Worm (Caenorhabditis elegans) whole organism, L1 larva: ENCODE measurements around the gene F41C6.6.

Experiments used
- C16A3.4 ChIP-seq: fragments of 150-350 bp; optimal IDR thresholded peaks from 2 replicates; lab custom pipeline; 2014; ENCODE audit warnings: missing biosample characterization, missing genetic modification characterization
- Y116A8C.19 ChIP-seq: sonication (generic microtip); optimal IDR thresholded peaks from 2 replicates; lab custom pipeline; 2016; ENCODE audit warnings: missing compliant biosample characterization, missing genetic modification characterization, borderline replicate concordance
- aha-1 ChIP-seq: fragments of 150-350 bp; optimal IDR thresholded peaks from 2 replicates; lab custom pipeline; 2014; ENCODE audit warnings: missing biosample characterization, missing genetic modification characterization
- ama-1 ChIP-seq: fragments of 150-350 bp; optimal IDR thresholded peaks from 2 replicates; lab custom pipeline; 2014
- blmp-1 ChIP-seq: fragments of 150-350 bp; optimal IDR thresholded peaks from 2 replicates; lab custom pipeline; 2014; ENCODE audit warnings: missing biosample characterization, missing genetic modification characterization
- ceh-82 ChIP-seq, 3 experiments: fragments of 150-350 bp in 1 of 3; sonication (generic microtip) in 2 of 3; optimal IDR thresholded peaks; 2 replicates each; lab custom pipeline; 2014 to 2017; ENCODE audit warnings: missing biosample characterization in 3 of 3, missing genetic modification characterization in 3 of 3
- ceh-90 ChIP-seq: sonication (generic microtip); optimal IDR thresholded peaks from 2 replicates; lab custom pipeline; 2016; ENCODE audit warnings: missing genetic modification characterization, missing compliant biosample characterization
- ces-1 ChIP-seq: fragments of 150-350 bp; optimal IDR thresholded peaks from 2 replicates; lab custom pipeline; 2014; ENCODE audit warnings: missing biosample characterization, missing genetic modification reagents, missing genetic modification characterization
- dpl-1 ChIP-seq, 3 experiments: fragments of 150-350 bp in 2 of 3; sonication (generic microtip) in 1 of 3; optimal IDR thresholded peaks; 2 replicates each; lab custom pipeline; 2014 to 2017; ENCODE audit warnings: missing biosample characterization in 3 of 3, missing genetic modification characterization in 3 of 3, missing genetic modification reagents in 3 of 3
- efl-1 ChIP-seq, 4 experiments: fragments of 150-350 bp; optimal IDR thresholded peaks in 3 of 4; peaks in 1 of 4; 1 replicate in 1 of 4; 2 replicates in 3 of 4; lab custom pipeline; 2014; ENCODE audit warnings: missing biosample characterization in 2 of 4, missing genetic modification characterization in 2 of 4, missing genetic modification reagents in 2 of 4
- fkh-10 ChIP-seq: sonication (generic microtip); optimal IDR thresholded peaks from 2 replicates; lab custom pipeline; 2017; ENCODE audit warnings: missing biosample characterization, missing genetic modification reagents, missing genetic modification characterization
- fkh-4 ChIP-seq: sonication (generic microtip); optimal IDR thresholded peaks from 2 replicates; lab custom pipeline; 2016; ENCODE audit warnings: missing compliant biosample characterization, missing genetic modification characterization, borderline replicate concordance
- fkh-8 ChIP-seq: sonication (generic microtip); optimal IDR thresholded peaks from 2 replicates; lab custom pipeline; 2016; ENCODE audit warnings: mild to moderate bottlenecking, missing genetic modification characterization, missing compliant biosample characterization
- isw-1 ChIP-seq: fragments of 200-800 bp; sonication (Bioruptor generic); IDR thresholded peaks from 2 replicates; pipeline ENCODE4 v1.3.6; 2022; ENCODE audit warnings: missing genetic modification characterization, missing compliant biosample characterization
- jun-1 ChIP-seq: fragments of 150-350 bp; optimal IDR thresholded peaks from 2 replicates; lab custom pipeline; 2014; ENCODE audit warnings: missing biosample characterization, missing genetic modification reagents, missing genetic modification characterization
- lin-14 ChIP-seq: fragments of 200-800 bp; sonication (Bioruptor generic); optimal IDR thresholded peaks from 2 replicates; lab custom pipeline; 2018; ENCODE audit warnings: mild to moderate bottlenecking, missing genetic modification characterization, moderate library complexity, missing compliant biosample characterization
- lin-15B ChIP-seq: fragments of 150-350 bp; sonication (generic microtip); optimal IDR thresholded peaks from 3 replicates; lab custom pipeline; 2014; ENCODE audit warnings: missing biosample characterization, missing genetic modification characterization
- lin-35 ChIP-seq, 2 experiments: fragments of 150-350 bp; optimal IDR thresholded peaks; 2 replicates each; lab custom pipeline; 2014; ENCODE audit warnings: missing biosample characterization in 2 of 2, missing genetic modification characterization in 2 of 2, missing genetic modification reagents in 2 of 2
- lsy-2 ChIP-seq, 2 experiments: fragments of 150-350 bp; optimal IDR thresholded peaks; 2 replicates each; lab custom pipeline; 2014; ENCODE audit warnings: missing biosample characterization in 2 of 2, missing genetic modification characterization in 2 of 2
- mab-9 ChIP-seq: fragments of 200-800 bp; sonication (Bioruptor generic); IDR thresholded peaks from 2 replicates; pipeline ENCODE4 v1.3.6; 2022; ENCODE audit warnings: missing genetic modification reagents, missing genetic modification characterization, missing compliant biosample characterization
- mdl-1 ChIP-seq, 2 experiments: fragments of 150-350 bp; optimal IDR thresholded peaks; 2 replicates each; lab custom pipeline; 2014 to 2017; ENCODE audit warnings: missing biosample characterization in 2 of 2, missing genetic modification characterization in 2 of 2, inconsistent platforms in 1 of 2
- mep-1 ChIP-seq: fragments of 150-350 bp; optimal IDR thresholded peaks from 2 replicates; lab custom pipeline; 2014; ENCODE audit warnings: missing biosample characterization, missing genetic modification characterization
- nhr-20 ChIP-seq: sonication (generic microtip); optimal IDR thresholded peaks from 2 replicates; lab custom pipeline; 2016; ENCODE audit warnings: mild to moderate bottlenecking, missing genetic modification characterization, missing compliant biosample characterization
- nhr-47 ChIP-seq: sonication (generic microtip); optimal IDR thresholded peaks from 2 replicates; lab custom pipeline; 2016; ENCODE audit warnings: mild to moderate bottlenecking, missing genetic modification characterization, moderate library complexity, missing compliant biosample characterization
- nhr-71 ChIP-seq: sonication (generic microtip); optimal IDR thresholded peaks from 2 replicates; lab custom pipeline; 2016; ENCODE audit warnings: mild to moderate bottlenecking, missing genetic modification characterization, moderate library complexity, missing compliant biosample characterization
- nhr-77 ChIP-seq: fragments of 150-350 bp; optimal IDR thresholded peaks from 2 replicates; lab custom pipeline; 2014; ENCODE audit warnings: missing biosample characterization, missing genetic modification characterization
- nhr-84 ChIP-seq: sonication (generic microtip); optimal IDR thresholded peaks from 2 replicates; lab custom pipeline; 2017; ENCODE audit warnings: missing biosample characterization, missing genetic modification characterization
- nhr-90 ChIP-seq: sonication (generic microtip); optimal IDR thresholded peaks from 2 replicates; lab custom pipeline; 2016; ENCODE audit warnings: mild to moderate bottlenecking, missing genetic modification characterization, missing compliant biosample characterization; ENCODE audit not compliant: poor library complexity
- pag-3 ChIP-seq: sonication (generic microtip); optimal IDR thresholded peaks from 2 replicates; lab custom pipeline; 2017; ENCODE audit warnings: missing genetic modification characterization, mild to moderate bottlenecking, missing compliant biosample characterization, antibody characterized with exemption, borderline replicate concordance; ENCODE audit not compliant: insufficient read depth
- rnt-1 ChIP-seq: sonication (generic microtip); optimal IDR thresholded peaks from 2 replicates; lab custom pipeline; 2016; ENCODE audit warnings: mild to moderate bottlenecking, missing genetic modification characterization, moderate library complexity, missing compliant biosample characterization
- skn-1 ChIP-seq: fragments of 150-350 bp; optimal IDR thresholded peaks from 2 replicates; lab custom pipeline; 2014; ENCODE audit warnings: missing biosample characterization, missing genetic modification characterization
- snu-23 ChIP-seq: sonication (generic microtip); optimal IDR thresholded peaks from 2 replicates; lab custom pipeline; 2016; ENCODE audit warnings: missing genetic modification characterization, missing compliant biosample characterization
- sptf-1 ChIP-seq: fragments of 150-350 bp; optimal IDR thresholded peaks from 2 replicates; lab custom pipeline; 2014; ENCODE audit warnings: missing biosample characterization, missing genetic modification characterization
- tbx-2 ChIP-seq: sonication (generic microtip); optimal IDR thresholded peaks from 2 replicates; lab custom pipeline; 2016; ENCODE audit warnings: missing genetic modification characterization, missing compliant biosample characterization
- tlp-1 ChIP-seq: fragments of 150-350 bp; optimal IDR thresholded peaks from 2 replicates; lab custom pipeline; 2014; ENCODE audit warnings: missing biosample characterization, missing genetic modification characterization
- unc-130 ChIP-seq: fragments of 150-350 bp; optimal IDR thresholded peaks from 2 replicates; lab custom pipeline; 2017; ENCODE audit warnings: missing biosample characterization, missing genetic modification characterization, inconsistent platforms
- unc-62 ChIP-seq: fragments of 150-350 bp; optimal IDR thresholded peaks from 2 replicates; lab custom pipeline; 2014; ENCODE audit warnings: missing biosample characterization, missing genetic modification reagents, missing genetic modification characterization
- xbp-1 ChIP-seq: sonication (generic microtip); optimal IDR thresholded peaks from 2 replicates; lab custom pipeline; 2016; ENCODE audit warnings: missing genetic modification characterization, missing compliant biosample characterization
- zip-4 ChIP-seq: fragments of 200-800 bp; sonication (Bioruptor generic); optimal IDR thresholded peaks from 2 replicates; lab custom pipeline; 2018; ENCODE audit warnings: mild to moderate bottlenecking, missing genetic modification characterization, moderate library complexity, missing compliant biosample characterization

Gene F41C6.6

DNA sequence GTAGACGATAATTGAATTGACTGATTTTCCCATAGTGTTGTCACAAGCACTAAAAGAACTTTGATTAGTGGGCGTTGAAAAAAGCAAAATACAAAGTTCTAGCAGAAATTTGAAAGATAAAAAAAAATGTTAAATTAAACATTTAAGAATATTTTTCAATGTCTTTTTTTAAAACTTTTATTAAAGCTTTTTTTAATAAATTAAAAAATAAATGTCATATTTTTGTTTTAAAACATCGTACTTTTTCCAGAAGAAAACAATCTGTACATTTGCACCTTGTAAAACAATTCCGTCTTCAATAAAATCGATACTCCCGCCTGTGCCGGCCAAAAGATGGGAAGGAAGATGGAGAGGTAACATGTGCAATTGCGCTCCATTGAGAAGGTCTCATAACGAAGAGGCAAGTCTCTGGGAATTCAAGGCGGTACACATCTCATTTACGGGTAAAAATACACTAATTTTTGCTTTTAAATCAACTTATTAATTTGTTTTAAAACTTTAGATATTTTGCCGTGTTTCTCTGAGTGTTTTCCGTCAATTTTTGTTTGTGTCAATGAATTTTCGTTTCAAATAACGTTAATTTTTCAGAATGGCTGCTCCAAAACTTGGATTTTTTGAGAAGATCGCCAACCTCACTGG, 40.9 kb downstream of the F41C6.6 start, which contains the start of the genes glr-6 and asg-2 (continued):
- no peak for TF ChIP-seq Y116A8C.19 (tag; lab: Kevin White, UChicago)
- TF ChIP-seq nhr-77 (tag; lab: Kevin White, UChicago) = peak; percentile 86

- no peak for TF ChIP-seq fkh-8 (tag; lab: Kevin White, UChicago)
- TF ChIP-seq skn-1 (tag; lab: Kevin White, UChicago) = peak; percentile 61
- no peak for TF ChIP-seq C16A3.4 (tag; lab: Kevin White, UChicago)
- TF ChIP-seq ceh-90 (tag; lab: Kevin White, UChicago) = no peak
- TF ChIP-seq mdl-1 (tag; optimal IDR thresholded peaks at IDR 0.05; lab: Kevin White, UChicago) = peak in 1 of 2 experiments; percentile 54
- no peak for TF ChIP-seq mab-9
- TF ChIP-seq Y116A8C.19 (tag; lab: Kevin White, UChicago) = no peak
- TF ChIP-seq jun-1 (tag; lab: Kevin White, UChicago) = no peak
- peak; percentile 61 for TF ChIP-seq lin-14 (GFP tag; lab: Kevin White, UChicago)
- TF ChIP-seq tbx-2 (tag; lab: Kevin White, UChicago) = no peak
- no peak for TF ChIP-seq fkh-4 (tag; lab: Kevin White, UChicago)
- TF ChIP-seq mep-1 (tag; lab: Kevin White, UChicago) = peak; percentile 72
- TF ChIP-seq efl-1 (optimal IDR thresholded peaks at IDR 0.05; lab: Kevin White, UChicago) = peak in 1 of 2 experiments; percentile 13
- TF ChIP-seq efl-1 (GFP tag; optimal IDR thresholded peaks at IDR 0.05 in 1 of 2; lab: Kevin White, UChicago) = peak in 1 of 2 experiments; percentile 9
- TF ChIP-seq nhr-47 (tag; lab: Kevin White, UChicago) = peak; percentile 29
- TF ChIP-seq isw-1 = no peak
- TF ChIP-seq unc-62 (GFP tag; lab: Kevin White, UChicago) = no peak
- no peak for TF ChIP-seq pag-3
- TF ChIP-seq xbp-1 (tag; lab: Kevin White, UChicago) = peak; percentile 99
- TF ChIP-seq sptf-1 (tag; lab: Kevin White, UChicago) = no peak
- TF ChIP-seq rnt-1 = peak; percentile 29
- peak; percentile 21 for TF ChIP-seq nhr-20 (tag; lab: Kevin White, UChicago)
- TF ChIP-seq unc-130 (tag; lab: Kevin White, UChicago) = no peak
- no peak for TF ChIP-seq nhr-84 (tag; lab: Kevin White, UChicago)
- TF ChIP-seq zip-4 (GFP tag; lab: Kevin White, UChicago) = peak; percentile 64
- TF ChIP-seq lin-35 (GFP tag; optimal IDR thresholded peaks at IDR 0.05; lab: Kevin White, UChicago) = peak in 1 of 2 experiments; percentile 9
- peak; percentile 21 to 41 for TF ChIP-seq lsy-2 (tag; optimal IDR thresholded peaks at IDR 0.05; lab: Kevin White, UChicago)
- no peak for TF ChIP-seq ces-1 (GFP tag; lab: Kevin White, UChicago)
- peak; percentile 34 for TF ChIP-seq snu-23 (GFP tag; lab: Kevin White, UChicago)
- TF ChIP-seq lin-15B = no peak
- no peak for TF ChIP-seq tlp-1 (tag; lab: Kevin White, UChicago)
- TF ChIP-seq nhr-90 = peak; percentile 16
- peak in 1 of 3 experiments; percentile 30 for TF ChIP-seq ceh-82 (tag; optimal IDR thresholded peaks at IDR 0.05; lab: Kevin White, UChicago)
- TF ChIP-seq blmp-1 (tag; lab: Kevin White, UChicago) = peak; percentile 36
- no peak for TF ChIP-seq ama-1 (lab: Kevin White, UChicago)
- peak; percentile 48 for TF ChIP-seq nhr-71 (tag; lab: Kevin White, UChicago)
- no peak for TF ChIP-seq fkh-10 (GFP tag; lab: Kevin White, UChicago)
- TF ChIP-seq dpl-1 (GFP tag; optimal IDR thresholded peaks at IDR 0.05; lab: Kevin White, UChicago) = peak in 1 of 3 experiments; percentile 10
- TF ChIP-seq aha-1 (tag; lab: Kevin White, UChicago) = no peak
These were observed 45.6 kb downstream of the F41C6.6 start, which contains the start of gene F41B4.3 for ce11 chrX:6836065-6836527. Gene F41B4.3 (minus strand): TSS chrX:6836115.
